ENCODE assay signal across 1 fruit fly cellular context in genomic region chr2L:14972133-14972532, dm6.
TF ChIP-seq lines count a peak whose summit lies in the region.

Gene side-II (minus strand): TSS chr2L:14972300.

TF ChIP-seq in whole organism, embryonic, 481 proteins besides CTCF, POLR2A, EP300 and RAD21 (continued from another document):
- TF ChIP-seq CG13424 (tag; optimal IDR thresholded peaks at IDR 0.05; lab: Kevin White, UChicago), result no peak
- no peak for TF ChIP-seq C15 (GFP tag; IDR thresholded peaks at IDR 0.05; lab: Robert Waterston, UW)
